Worm (Caenorhabditis elegans) whole organism, L1 larva: ENCODE results near the gene C33C12.1.

Source experiments
- ama-1 ChIP-seq: fragments of 150-350 bp; optimal IDR thresholded peaks from 2 replicates; lab custom pipeline; 2014
- fkh-10 ChIP-seq: sonication (generic microtip); optimal IDR thresholded peaks from 2 replicates; lab custom pipeline; 2017; ENCODE audit warnings: missing biosample characterization, missing genetic modification reagents, missing genetic modification characterization
- lin-15B ChIP-seq: fragments of 150-350 bp; sonication (generic microtip); optimal IDR thresholded peaks from 3 replicates; lab custom pipeline; 2014; ENCODE audit warnings: missing biosample characterization, missing genetic modification characterization
- nhr-76 ChIP-seq: sonication (generic microtip); optimal IDR thresholded peaks from 2 replicates; lab custom pipeline; 2017; ENCODE audit warnings: missing biosample characterization, missing genetic modification characterization
- nhr-77 ChIP-seq: fragments of 150-350 bp; optimal IDR thresholded peaks from 2 replicates; lab custom pipeline; 2014; ENCODE audit warnings: missing biosample characterization, missing genetic modification characterization
- nhr-90 ChIP-seq: sonication (generic microtip); optimal IDR thresholded peaks from 2 replicates; lab custom pipeline; 2016; ENCODE audit warnings: mild to moderate bottlenecking, missing genetic modification characterization, missing compliant biosample characterization; ENCODE audit not compliant: poor library complexity
- unc-62 ChIP-seq: fragments of 150-350 bp; optimal IDR thresholded peaks from 2 replicates; lab custom pipeline; 2014; ENCODE audit warnings: missing biosample characterization, missing genetic modification reagents, missing genetic modification characterization
- vab-15 ChIP-seq: sonication (generic microtip); optimal IDR thresholded peaks from 2 replicates; lab custom pipeline; 2017; ENCODE audit warnings: missing genotype, mild to moderate bottlenecking, missing genetic modification characterization, missing compliant biosample characterization

ce11 chrII:2190522-2190921 is 7.5 kb upstream of the C33C12.1 start:
- TF ChIP-seq nhr-77 (tag; lab: Kevin White, UChicago) (no peak), nhr-76 (tag; lab: Kevin White, UChicago) (no peak), lin-15B (no peak), nhr-90 (no peak), unc-62 (GFP tag; lab: Kevin White, UChicago) (no peak), vab-15 (tag; lab: Kevin White, UChicago) (no peak), fkh-10 (GFP tag; lab: Kevin White, UChicago) (no peak), ama-1 (no peak)
